Fruit fly (Drosophila melanogaster) whole organism, embryonic: ENCODE results near the gene Trax.

ENCODE experiments used
- B-H2 ChIP-seq: fragments of 200-800 bp; sonication (Bioruptor generic); optimal IDR thresholded peaks from 2 replicates; lab custom pipeline; 2018; ENCODE audit warnings: missing biosample characterization, mild to moderate bottlenecking, missing genetic modification characterization
- CG12104 ChIP-seq: fragments of 200-800 bp; sonication (Bioruptor generic); optimal IDR thresholded peaks from 3 replicates; lab custom pipeline; 2016; ENCODE audit warnings: missing biosample characterization, missing genetic modification characterization
- CG12219 ChIP-seq: fragments of 200-800 bp; sonication (Bioruptor generic); optimal IDR thresholded peaks from 3 replicates; lab custom pipeline; 2018; ENCODE audit warnings: missing biosample characterization, mild to moderate bottlenecking, missing genetic modification characterization
- CG14050 ChIP-seq: fragments of 200-800 bp; sonication (Bioruptor generic); IDR thresholded peaks from 3 replicates; pipeline ENCODE4 v1.3.6; 2022; ENCODE audit warnings: missing biosample characterization, missing genetic modification characterization
- CG14965 ChIP-seq: fragments of 200-800 bp; sonication (Bioruptor generic); optimal IDR thresholded peaks from 2 replicates; lab custom pipeline; 2016; ENCODE audit warnings: missing biosample characterization, missing genetic modification characterization, borderline replicate concordance
- CG16779 ChIP-seq: fragments of 200-800 bp; sonication (Bioruptor generic); IDR thresholded peaks from 2 replicates; pipeline ENCODE4 v1.3.6; 2022; ENCODE audit warnings: missing biosample characterization, missing genetic modification characterization
- CG16813 ChIP-seq: fragments of 200-800 bp; sonication (Bioruptor generic); IDR thresholded peaks from 3 replicates; pipeline ENCODE4 v1.3.6; 2022; ENCODE audit warnings: missing biosample characterization, missing genetic modification characterization; ENCODE audit not compliant: partially characterized antibody
- CG18619 ChIP-seq: fragments of 200-800 bp; sonication (Bioruptor generic); optimal IDR thresholded peaks from 3 replicates; lab custom pipeline; 2017; ENCODE audit warnings: missing biosample characterization, mild to moderate bottlenecking, missing genetic modification characterization
- CG2129 ChIP-seq: fragments of 200-800 bp; sonication (Bioruptor generic); IDR thresholded peaks from 2 replicates; pipeline ENCODE4 v1.3.6; 2022; ENCODE audit warnings: missing biosample characterization, missing genetic modification characterization; ENCODE audit not compliant: partially characterized antibody
- CG31365 ChIP-seq: fragments of 200-800 bp; sonication (Bioruptor generic); optimal IDR thresholded peaks from 2 replicates; lab custom pipeline; 2018; ENCODE audit warnings: missing biosample characterization, mild to moderate bottlenecking, missing genetic modification characterization
- CG32767 ChIP-seq: fragments of 200-800 bp; sonication (Bioruptor generic); IDR thresholded peaks from 2 replicates; pipeline ENCODE4 v1.3.6; 2022; ENCODE audit warnings: missing biosample characterization, missing genetic modification characterization
- CG4707 ChIP-seq: fragments of 200-800 bp; sonication (Bioruptor generic); optimal IDR thresholded peaks from 2 replicates; lab custom pipeline; 2018; ENCODE audit warnings: missing biosample characterization, mild to moderate bottlenecking, missing genetic modification characterization, moderate library complexity
- CG4854 ChIP-seq: fragments of 200-800 bp; sonication (Bioruptor generic); optimal IDR thresholded peaks from 2 replicates; lab custom pipeline; 2016; ENCODE audit warnings: missing biosample characterization, missing genetic modification characterization, inconsistent platforms
- CG6854 ChIP-seq: fragments of 200-800 bp; sonication (Bioruptor generic); optimal IDR thresholded peaks from 3 replicates; lab custom pipeline; 2017; ENCODE audit warnings: missing biosample characterization, mild to moderate bottlenecking, missing genetic modification characterization
- CG7786 ChIP-seq: fragments of 200-800 bp; sonication (Bioruptor generic); optimal IDR thresholded peaks from 2 replicates; lab custom pipeline; 2016; ENCODE audit warnings: missing biosample characterization, missing genetic modification characterization
- CG8089 ChIP-seq: fragments of 200-800 bp; sonication (Bioruptor generic); optimal IDR thresholded peaks from 3 replicates; lab custom pipeline; 2016; ENCODE audit warnings: missing biosample characterization, missing genetic modification characterization
- CG9609 ChIP-seq: fragments of 200-800 bp; sonication (Bioruptor generic); optimal IDR thresholded peaks from 3 replicates; lab custom pipeline; 2016; ENCODE audit warnings: missing biosample characterization, missing genetic modification characterization
- Camta ChIP-seq: fragments of 200-800 bp; sonication (Bioruptor generic); optimal IDR thresholded peaks from 2 replicates; lab custom pipeline; 2016; ENCODE audit warnings: missing biosample characterization, missing genetic modification characterization
- D ChIP-seq, 2 experiments: fragments of 200-800 bp in 1 of 2; fragments of >200 bp in 1 of 2; sonication (Bioruptor generic) in 1 of 2; optimal IDR thresholded peaks; 2 replicates in 1 of 2; 3 replicates in 1 of 2; lab custom pipeline; 2017; ENCODE audit warnings: mild to moderate bottlenecking in 1 of 2, missing biosample characterization in 1 of 2, missing genetic modification characterization in 1 of 2, missing genetic modification reagents in 1 of 2
- ERR ChIP-seq: fragments of 200-800 bp; sonication (Bioruptor generic); optimal IDR thresholded peaks from 2 replicates; lab custom pipeline; 2016; ENCODE audit warnings: missing biosample characterization, missing genetic modification characterization
- H15 ChIP-seq: fragments of 200-800 bp; sonication (Bioruptor generic); IDR thresholded peaks from 3 replicates; pipeline ENCODE4 v1.3.6; 2022; ENCODE audit warnings: missing biosample characterization, missing genetic modification characterization
- HmgD ChIP-seq: fragments of 200-800 bp; sonication (Bioruptor generic); optimal IDR thresholded peaks from 3 replicates; lab custom pipeline; 2016; ENCODE audit warnings: missing biosample characterization, missing genetic modification characterization
- Hsf ChIP-seq: fragments of 200-800 bp; sonication (Bioruptor generic); optimal IDR thresholded peaks from 3 replicates; lab custom pipeline; 2016; ENCODE audit warnings: missing biosample characterization, missing genetic modification characterization
- Max ChIP-seq: fragments of 200-800 bp; sonication (Bioruptor generic); optimal IDR thresholded peaks from 2 replicates; lab custom pipeline; 2016; ENCODE audit warnings: missing biosample characterization, mild to moderate bottlenecking, missing genetic modification characterization
- Med ChIP-seq: fragments of 200-800 bp; sonication (Bioruptor generic); peaks from one replicate; lab custom pipeline; 2016; ENCODE audit warnings: missing biosample characterization, missing genetic modification characterization, mild to moderate bottlenecking, inconsistent platforms, moderate library complexity
- PHDP ChIP-seq: fragments of 200-800 bp; sonication (Bioruptor generic); optimal IDR thresholded peaks from 3 replicates; lab custom pipeline; 2018; ENCODE audit warnings: missing biosample characterization, mild to moderate bottlenecking, missing genetic modification characterization, moderate library complexity
- Pdp1 ChIP-seq, 2 experiments: fragments of 200-800 bp; sonication (Bioruptor generic); optimal IDR thresholded peaks; 3 replicates each; lab custom pipeline; 2016; ENCODE audit warnings: missing biosample characterization in 2 of 2, missing genetic modification characterization in 2 of 2, mild to moderate bottlenecking in 1 of 2, moderate library complexity in 1 of 2
- al ChIP-seq: fragments of 200-800 bp; sonication (Bioruptor generic); IDR thresholded peaks from 2 replicates; pipeline ENCODE4 v1.3.6; 2022; ENCODE audit warnings: missing biosample characterization, missing genetic modification characterization
- amos ChIP-seq: fragments of 200-800 bp; sonication (Bioruptor generic); IDR thresholded peaks from 2 replicates; pipeline ENCODE4 v1.3.6; 2022; ENCODE audit warnings: missing biosample characterization, missing genetic modification characterization; ENCODE audit not compliant: partially characterized antibody
- bcd ChIP-seq: fragments of 200-800 bp; sonication (Bioruptor generic); optimal IDR thresholded peaks from 2 replicates; lab custom pipeline; 2017; ENCODE audit warnings: missing biosample characterization, mild to moderate bottlenecking, missing genetic modification characterization
- bigmax ChIP-seq: fragments of 200-800 bp; sonication (Bioruptor generic); optimal IDR thresholded peaks from 2 replicates; lab custom pipeline; 2018; ENCODE audit warnings: missing biosample characterization, mild to moderate bottlenecking, missing genetic modification characterization
- cas ChIP-seq: fragments of 200-800 bp; sonication (Bioruptor generic); IDR thresholded peaks from 2 replicates; pipeline ENCODE4 v1.3.6; 2022; ENCODE audit warnings: missing biosample characterization, missing genetic modification characterization
- disco-r ChIP-seq: fragments of 200-800 bp; sonication (Bioruptor generic); optimal IDR thresholded peaks from 2 replicates; lab custom pipeline; 2016; ENCODE audit warnings: missing biosample characterization, missing genetic modification characterization
- dm ChIP-seq: fragments of 200-800 bp; sonication (Bioruptor generic); optimal IDR thresholded peaks from 3 replicates; lab custom pipeline; 2016; ENCODE audit warnings: missing biosample characterization, missing genetic modification characterization
- fd102C ChIP-seq: fragments of 200-800 bp; sonication (Bioruptor generic); optimal IDR thresholded peaks from 2 replicates; lab custom pipeline; 2018; ENCODE audit warnings: missing biosample characterization, mild to moderate bottlenecking, missing genetic modification characterization, moderate library complexity
- fd3F ChIP-seq: fragments of 200-800 bp; sonication (Bioruptor generic); optimal IDR thresholded peaks from 2 replicates; lab custom pipeline; 2018; ENCODE audit warnings: missing biosample characterization, mild to moderate bottlenecking, missing genetic modification characterization, moderate library complexity
- gcm2 ChIP-seq: fragments of 200-800 bp; sonication (Bioruptor generic); optimal IDR thresholded peaks from 2 replicates; lab custom pipeline; 2016; ENCODE audit warnings: missing biosample characterization, missing genetic modification characterization
- grau ChIP-seq: fragments of 200-800 bp; optimal IDR thresholded peaks from 3 replicates; lab custom pipeline; 2019; ENCODE audit warnings: missing biosample characterization, mild to moderate bottlenecking, missing genetic modification characterization, moderate library complexity
- ham ChIP-seq: fragments of 200-800 bp; sonication (Bioruptor generic); IDR thresholded peaks from 2 replicates; pipeline ENCODE4 v1.3.6; 2022; ENCODE audit warnings: missing biosample characterization, missing genetic modification characterization
- insv ChIP-seq, 2 experiments: fragments of 200-800 bp; sonication (Bioruptor generic); optimal IDR thresholded peaks; 3 replicates each; lab custom pipeline; 2016 to 2018; ENCODE audit warnings: missing biosample characterization in 2 of 2, missing genetic modification characterization in 2 of 2
- klu ChIP-seq: fragments of 200-800 bp; sonication (Bioruptor generic); IDR thresholded peaks from 2 replicates; pipeline ENCODE4 v1.3.6; 2022; ENCODE audit warnings: missing biosample characterization, missing genetic modification characterization
- nau ChIP-seq: fragments of 200-800 bp; sonication (Bioruptor generic); optimal IDR thresholded peaks from 3 replicates; lab custom pipeline; 2017; ENCODE audit warnings: missing biosample characterization, mild to moderate bottlenecking, missing genetic modification characterization, missing genetic modification reagents
- pb ChIP-seq: fragments of 200-800 bp; sonication (Bioruptor generic); optimal IDR thresholded peaks from 3 replicates; lab custom pipeline; 2016; ENCODE audit warnings: missing biosample characterization, missing genetic modification characterization
- phol ChIP-seq: fragments of 200-800 bp; sonication (Bioruptor generic); optimal IDR thresholded peaks from 3 replicates; lab custom pipeline; 2018; ENCODE audit warnings: missing biosample characterization, mild to moderate bottlenecking, missing genetic modification characterization, moderate library complexity
- salm ChIP-seq: fragments of 200-800 bp; sonication (Bioruptor generic); optimal IDR thresholded peaks from 2 replicates; lab custom pipeline; 2018; ENCODE audit warnings: missing biosample characterization, mild to moderate bottlenecking, missing genetic modification characterization
- sima ChIP-seq: fragments of 200-800 bp; sonication (Bioruptor generic); optimal IDR thresholded peaks from 2 replicates; lab custom pipeline; 2016; ENCODE audit warnings: missing biosample characterization, missing genetic modification characterization
- slou ChIP-seq: fragments of 200-800 bp; sonication (Bioruptor generic); optimal IDR thresholded peaks from 3 replicates; lab custom pipeline; 2016; ENCODE audit warnings: missing biosample characterization, missing genetic modification characterization
- stwl ChIP-seq: fragments of 200-800 bp; sonication (Bioruptor generic); optimal IDR thresholded peaks from 3 replicates; lab custom pipeline; 2018; ENCODE audit warnings: missing biosample characterization, mild to moderate bottlenecking, missing genetic modification characterization, moderate library complexity
- tap ChIP-seq: fragments of 200-800 bp; optimal IDR thresholded peaks from 3 replicates; lab custom pipeline; 2019; ENCODE audit warnings: missing biosample characterization, mild to moderate bottlenecking, missing genetic modification characterization, moderate library complexity
- tin ChIP-seq: fragments of 200-800 bp; sonication (Bioruptor generic); optimal IDR thresholded peaks from 3 replicates; lab custom pipeline; 2016; ENCODE audit warnings: missing biosample characterization, missing genetic modification characterization
- trem ChIP-seq: fragments of 200-800 bp; optimal IDR thresholded peaks from 3 replicates; lab custom pipeline; 2019; ENCODE audit warnings: missing biosample characterization, mild to moderate bottlenecking, missing genetic modification characterization, moderate library complexity

Trax gene

dm6 chr3R:15347822-15348221 lies 13.7 kb upstream of the Trax start, which contains the start of the genes CG42726 and CG42727 (continued):
- TF ChIP-seq Camta (GFP tag; lab: Kevin White, UChicago) (no peak), fd102C (GFP tag; lab: Kevin White, UChicago) (no peak), CG16779 (GFP tag; lab: Robert Waterston, UW) (no peak), H15 (GFP tag; lab: Robert Waterston, UW) (no peak), gcm2 (GFP tag; lab: Kevin White, UChicago) (no peak), CG16813 (GFP tag; lab: Robert Waterston, UW) (no peak), CG14965 (GFP tag; lab: Kevin White, UChicago) (no peak), insv (GFP tag; optimal IDR thresholded peaks at IDR 0.05; lab: Kevin White, UChicago) (no peak), al (no peak), ERR (GFP tag; lab: Kevin White, UChicago) (no peak), CG4854 (GFP tag; lab: Kevin White, UChicago) (no peak), Pdp1 (GFP tag; optimal IDR thresholded peaks at IDR 0.05; lab: Kevin White, UChicago) (peak in 1 of 2 experiments; percentile 31), CG12104 (GFP tag; lab: Kevin White, UChicago) (no peak), CG18619 (GFP tag; lab: Kevin White, UChicago) (peak; percentile 17), tap (no peak), sima (no peak), cas (GFP tag; lab: Robert Waterston, UW) (no peak), ham (no peak), tin (peak; percentile 51), pb (GFP tag; lab: Kevin White, UChicago) (no peak), bcd (GFP tag; lab: Kevin White, UChicago) (no peak), CG31365 (no peak), CG14050 (GFP tag; lab: Robert Waterston, UW) (no peak), bigmax (GFP tag; lab: Kevin White, UChicago) (no peak), CG8089 (GFP tag; lab: Kevin White, UChicago) (no peak), dm (GFP tag; lab: Kevin White, UChicago) (no peak), CG6854 (GFP tag; lab: Kevin White, UChicago) (no peak), B-H2 (GFP tag; lab: Kevin White, UChicago) (no peak), Hsf (peak; percentile 55), stwl (peak; percentile 23), D (optimal IDR thresholded peaks at IDR 0.05; lab: Kevin White, UChicago) (no peak), D (GFP tag; optimal IDR thresholded peaks at IDR 0.05; lab: Kevin White, UChicago) (no peak), salm (tag; lab: Kevin White, UChicago) (no peak), PHDP (peak; percentile 48), Max (no peak), trem (tag; lab: Kevin White, UChicago) (peak; percentile 24), grau (tag; lab: Kevin White, UChicago) (peak; percentile 39), slou (GFP tag; lab: Kevin White, UChicago) (no peak), CG4707 (GFP tag; lab: Kevin White, UChicago) (no peak), Med (GFP tag; lab: Kevin White, UChicago) (peak; percentile 89), CG9609 (GFP tag; lab: Kevin White, UChicago) (no peak), CG2129 (GFP tag; lab: Robert Waterston, UW) (no peak), phol (tag; lab: Kevin White, UChicago) (peak; percentile 47), amos (no peak), CG7786 (GFP tag; lab: Kevin White, UChicago) (no peak), nau (GFP tag; lab: Kevin White, UChicago) (no peak), HmgD (GFP tag; lab: Kevin White, UChicago) (no peak), fd3F (GFP tag; lab: Kevin White, UChicago) (no peak), klu (GFP tag; lab: Robert Waterston, UW) (no peak), CG12219 (GFP tag; lab: Kevin White, UChicago) (no peak), CG32767 (GFP tag; lab: Robert Waterston, UW) (no peak), disco-r (GFP tag; lab: Kevin White, UChicago) (no peak)
